Fruit fly (Drosophila melanogaster): ENCODE measurements around the gene Uck.

The Uck gene

dm6 chr3R:24289768-24290349 lies at the start of gene Uck, which contains the start of gene CG34290:
Uck (plus strand) TSS chr3R:24290172.
CG34290 (minus strand) TSS chr3R:24289818.
- TF ChIP-seq Sin3A (optimal IDR thresholded peaks at IDR 0.05) (no peak), h (optimal IDR thresholded peaks at IDR 0.05) (no peak), insv (optimal IDR thresholded peaks at IDR 0.05) (no peak), Myc (optimal IDR thresholded peaks at IDR 0.05) (no peak), ttk (optimal IDR thresholded peaks at IDR 0.05) (no peak), psq (optimal IDR thresholded peaks at IDR 0.05) (no peak)

- TF ChIP-seq insv (optimal IDR thresholded peaks at IDR 0.05) (no peak), Myc (optimal IDR thresholded peaks at IDR 0.05) (no peak), Sin3A (optimal IDR thresholded peaks at IDR 0.05) (no peak), ttk (optimal IDR thresholded peaks at IDR 0.05) (no peak), h (optimal IDR thresholded peaks at IDR 0.05) (no peak), psq (optimal IDR thresholded peaks at IDR 0.05) (no peak)
Observed at dm6 chr3R:24252494-24252893, 37.5 kb upstream of the Uck start, which contains the start of gene beta-PheRS. beta-PheRS (minus strand) TSS chr3R:24252679.

dm6 chr3R:24258333-24258732 lies 31.6 kb upstream of the Uck start:
- TF ChIP-seq ttk (optimal IDR thresholded peaks at IDR 0.05), result no peak
- no peak for TF ChIP-seq Sin3A (optimal IDR thresholded peaks at IDR 0.05)
- TF ChIP-seq Myc (optimal IDR thresholded peaks at IDR 0.05), result no peak
- no peak for TF ChIP-seq psq (optimal IDR thresholded peaks at IDR 0.05)
- TF ChIP-seq insv (optimal IDR thresholded peaks at IDR 0.05), result no peak
- TF ChIP-seq h (optimal IDR thresholded peaks at IDR 0.05), result no peak

dm6 chr3R:24259278-24260040 lies 30.5 kb upstream of the Uck start:
- TF ChIP-seq insv (optimal IDR thresholded peaks at IDR 0.05) (no peak), ttk (optimal IDR thresholded peaks at IDR 0.05) (no peak)

dm6 chr3R:24260041-24260379 lies 30.0 kb upstream of the Uck start:
- TF ChIP-seq psq (optimal IDR thresholded peaks at IDR 0.05), result no peak
- no peak for TF ChIP-seq Sin3A (optimal IDR thresholded peaks at IDR 0.05)
- TF ChIP-seq insv (optimal IDR thresholded peaks at IDR 0.05), result no peak
- TF ChIP-seq h (optimal IDR thresholded peaks at IDR 0.05), result no peak
- no peak for TF ChIP-seq Myc (optimal IDR thresholded peaks at IDR 0.05)
- TF ChIP-seq ttk (optimal IDR thresholded peaks at IDR 0.05), result no peak

dm6 chr3R:24260411-24260810 lies 29.6 kb upstream of the Uck start:
- TF ChIP-seq psq (optimal IDR thresholded peaks at IDR 0.05), result no peak
- TF ChIP-seq Myc (optimal IDR thresholded peaks at IDR 0.05), result no peak
- no peak for TF ChIP-seq Sin3A (optimal IDR thresholded peaks at IDR 0.05)
- TF ChIP-seq ttk (optimal IDR thresholded peaks at IDR 0.05), result no peak
- no peak for TF ChIP-seq insv (optimal IDR thresholded peaks at IDR 0.05)
- TF ChIP-seq h (optimal IDR thresholded peaks at IDR 0.05), result no peak

- TF ChIP-seq psq (optimal IDR thresholded peaks at IDR 0.05) (no peak), Myc (optimal IDR thresholded peaks at IDR 0.05) (no peak), ttk (optimal IDR thresholded peaks at IDR 0.05) (no peak), h (optimal IDR thresholded peaks at IDR 0.05) (no peak), insv (optimal IDR thresholded peaks at IDR 0.05) (no peak), Sin3A (optimal IDR thresholded peaks at IDR 0.05) (no peak)
Observed at dm6 chr3R:24261380-24262021, 28.5 kb upstream of the Uck start.

dm6 chr3R:24262923-24263322 lies 27.0 kb upstream of the Uck start:
- no peak for TF ChIP-seq ttk (optimal IDR thresholded peaks at IDR 0.05)
- no peak for TF ChIP-seq h (optimal IDR thresholded peaks at IDR 0.05)
- no peak for TF ChIP-seq psq (optimal IDR thresholded peaks at IDR 0.05)
- TF ChIP-seq Myc (optimal IDR thresholded peaks at IDR 0.05), result no peak
- TF ChIP-seq insv (optimal IDR thresholded peaks at IDR 0.05), result no peak
- TF ChIP-seq Sin3A (optimal IDR thresholded peaks at IDR 0.05), result no peak

dm6 chr3R:24263588-24264413 lies 26.2 kb upstream of the Uck start:
- no peak for TF ChIP-seq Sin3A (optimal IDR thresholded peaks at IDR 0.05)
- no peak for TF ChIP-seq h (optimal IDR thresholded peaks at IDR 0.05)
- no peak for TF ChIP-seq Myc (optimal IDR thresholded peaks at IDR 0.05)
- TF ChIP-seq psq (optimal IDR thresholded peaks at IDR 0.05), result no peak
- TF ChIP-seq ttk (optimal IDR thresholded peaks at IDR 0.05), result no peak
- TF ChIP-seq insv (optimal IDR thresholded peaks at IDR 0.05), result no peak

- TF ChIP-seq h (optimal IDR thresholded peaks at IDR 0.05) (no peak), psq (optimal IDR thresholded peaks at IDR 0.05) (no peak), ttk (optimal IDR thresholded peaks at IDR 0.05) (no peak), Sin3A (optimal IDR thresholded peaks at IDR 0.05) (no peak), insv (optimal IDR thresholded peaks at IDR 0.05) (no peak), Myc (optimal IDR thresholded peaks at IDR 0.05) (no peak)
Observed at dm6 chr3R:24264414-24265363, 25.3 kb upstream of the Uck start.

All from Kc167 (cell line).